Worm (Caenorhabditis elegans): Measurements from ENCODE around the gene C09E7.7.
"Not testable (repeated sequence)": the region's sequence is repeated elsewhere in the genome, so short reads cannot be mapped to it uniquely, and the experiment has no call there.

The C09E7.7 gene

ce11 chrIII:6551187-6552058, at the start of gene C09E7.7:
TSS of gene C09E7.7 (minus strand) at chrIII:6551243.
- TF ChIP-seq lin-11 (tag; optimal IDR thresholded peaks at IDR 0.05) (peak; percentile 31), F13H6.1 (tag; optimal IDR thresholded peaks at IDR 0.05) (peak; percentile 55), sma-3 (GFP tag; optimal IDR thresholded peaks at IDR 0.05) (peak; percentile 72), nhr-21 (tag; optimal IDR thresholded peaks at IDR 0.05) (peak; percentile 24), lsy-2 (tag; optimal IDR thresholded peaks at IDR 0.05) (peak; percentile 45 to 48), lin-13 (GFP tag; optimal IDR thresholded peaks at IDR 0.05) (peak; percentile 50), crh-2 (tag; optimal IDR thresholded peaks at IDR 0.05) (peak; percentile 18), sma-9 (GFP tag; optimal IDR thresholded peaks at IDR 0.05) (peak; percentile 60), gmeb-1 (tag; optimal IDR thresholded peaks at IDR 0.05) (peak; percentile 42), unc-55 (GFP tag; optimal IDR thresholded peaks at IDR 0.05) (peak; percentile 48), zag-1 (tag; optimal IDR thresholded peaks at IDR 0.05) (peak; percentile 7), nhr-25 (tag; optimal IDR thresholded peaks at IDR 0.05) (peak; percentile 29), fos-1 (tag; optimal IDR thresholded peaks at IDR 0.05) (peak; percentile 16), C34F6.9 (tag; optimal IDR thresholded peaks at IDR 0.05) (peak; percentile 57), nhr-129 (tag; optimal IDR thresholded peaks at IDR 0.05) (peak; percentile 43)
- not testable (repeated sequence) for TF ChIP-seq sma-9 (tag; optimal IDR thresholded peaks at IDR 0.05)

- TF ChIP-seq lsy-2 (tag; optimal IDR thresholded peaks at IDR 0.05) (no peak), ztf-1 (GFP tag; conservative IDR thresholded peaks at IDR 0.05) (no peak), unc-39 (tag; optimal IDR thresholded peaks at IDR 0.05) (no peak), sma-9 (GFP tag; optimal IDR thresholded peaks at IDR 0.05) (no peak), sma-9 (tag; optimal IDR thresholded peaks at IDR 0.05) (no peak), unc-62 (GFP tag; optimal IDR thresholded peaks at IDR 0.05) (no peak), ztf-11 (tag; optimal IDR thresholded peaks at IDR 0.05) (no peak), mab-5 (tag; optimal IDR thresholded peaks at IDR 0.05) (no peak), snpc-4 (tag; optimal IDR thresholded peaks at IDR 0.05) (no peak), blmp-1 (tag; optimal IDR thresholded peaks at IDR 0.05; ENCODE audit: insufficient read depth) (no peak), dmd-4 (tag; optimal IDR thresholded peaks at IDR 0.05) (no peak), zag-1 (tag; optimal IDR thresholded peaks at IDR 0.05) (no peak), nhr-21 (tag; optimal IDR thresholded peaks at IDR 0.05) (no peak), mbf-1 (tag; optimal IDR thresholded peaks at IDR 0.05) (no peak), peb-1 (tag; optimal IDR thresholded peaks at IDR 0.05) (no peak), gmeb-1 (tag; optimal IDR thresholded peaks at IDR 0.05) (no peak), ama-1 (optimal IDR thresholded peaks at IDR 0.05) (no peak), ztf-4 (tag; optimal IDR thresholded peaks at IDR 0.05) (no peak), sma-3 (GFP tag; optimal IDR thresholded peaks at IDR 0.05) (no peak), nhr-237 (tag; optimal IDR thresholded peaks at IDR 0.05) (no peak)
These were observed 43.0 kb upstream of the C09E7.7 start for ce11 chrIII:6594069-6594468.

ce11 chrIII:6592075-6592474, 41.0 kb upstream of the C09E7.7 start, which contains the start of gene F20H11.1:
TSS of gene F20H11.1 (minus strand) at chrIII:6592175.
- no peak for TF ChIP-seq dmd-4 (tag; optimal IDR thresholded peaks at IDR 0.05)
- no peak for TF ChIP-seq ceh-82 (tag; optimal IDR thresholded peaks at IDR 0.05)
- TF ChIP-seq unc-39 (tag; optimal IDR thresholded peaks at IDR 0.05), result no peak
- no peak for TF ChIP-seq ztf-1 (GFP tag; conservative IDR thresholded peaks at IDR 0.05)
- no peak for TF ChIP-seq nhr-77 (tag; optimal IDR thresholded peaks at IDR 0.05)
- TF ChIP-seq R02D3.7 (tag; optimal IDR thresholded peaks at IDR 0.05), result no peak
- TF ChIP-seq crh-2 (tag; optimal IDR thresholded peaks at IDR 0.05), result no peak
- TF ChIP-seq sma-3 (GFP tag; optimal IDR thresholded peaks at IDR 0.05), result no peak
- TF ChIP-seq mdl-1 (tag; optimal IDR thresholded peaks at IDR 0.05), result no peak
- TF ChIP-seq lin-11 (tag; optimal IDR thresholded peaks at IDR 0.05), result no peak

- TF ChIP-seq peb-1 (tag; optimal IDR thresholded peaks at IDR 0.05), result no peak
- TF ChIP-seq mbf-1 (tag; optimal IDR thresholded peaks at IDR 0.05), result no peak
- no peak for TF ChIP-seq ceh-16 (tag; optimal IDR thresholded peaks at IDR 0.05)
- TF ChIP-seq ztf-4 (tag; optimal IDR thresholded peaks at IDR 0.05), result no peak
- no peak for TF ChIP-seq lsy-2 (tag; optimal IDR thresholded peaks at IDR 0.05)
- no peak for TF ChIP-seq blmp-1 (tag; optimal IDR thresholded peaks at IDR 0.05; ENCODE audit: insufficient read depth)
- no peak for TF ChIP-seq snpc-4 (tag; optimal IDR thresholded peaks at IDR 0.05)
- TF ChIP-seq nhr-25 (tag; optimal IDR thresholded peaks at IDR 0.05), result no peak
- no peak for TF ChIP-seq ZK546.5 (tag; optimal IDR thresholded peaks at IDR 0.05)
- TF ChIP-seq nhr-6 (tag; optimal IDR thresholded peaks at IDR 0.05), result no peak
- no peak for TF ChIP-seq elt-3 (tag; optimal IDR thresholded peaks at IDR 0.05)
These were observed 38.5 kb upstream of the C09E7.7 start for ce11 chrIII:6589499-6589898.
